Worm (Caenorhabditis elegans) whole organism, L4 larva: ENCODE results near the gene F35C11.7.

Experiments used
- arid-1 ChIP-seq: fragments of 200-800 bp; sonication (Bioruptor generic); conservative IDR thresholded peaks from 2 replicates; pipeline ENCODE4 v1.3.6; 2022; ENCODE audit warnings: missing genetic modification reagents, missing genetic modification characterization, missing compliant biosample characterization
- daf-12 ChIP-seq: fragments of 150-350 bp; optimal IDR thresholded peaks from 2 replicates; lab custom pipeline; 2014; ENCODE audit warnings: missing biosample characterization, missing genetic modification reagents, missing genetic modification characterization
- jun-1 ChIP-seq: fragments of 150-350 bp; optimal IDR thresholded peaks from 2 replicates; lab custom pipeline; 2014; ENCODE audit warnings: missing biosample characterization, missing genetic modification reagents, missing genetic modification characterization
- lin-13 ChIP-seq: fragments of 150-350 bp; optimal IDR thresholded peaks from 2 replicates; lab custom pipeline; 2014; ENCODE audit warnings: missing biosample characterization, missing genetic modification reagents, missing genetic modification characterization
- lsy-2 ChIP-seq, 2 experiments: fragments of 150-350 bp in 1 of 2; sonication (generic microtip) in 1 of 2; optimal IDR thresholded peaks; 2 replicates each; lab custom pipeline; 2014 to 2017; ENCODE audit warnings: missing biosample characterization in 2 of 2, missing genetic modification characterization in 2 of 2
- nhr-10 ChIP-seq: fragments of 150-350 bp; optimal IDR thresholded peaks from 2 replicates; lab custom pipeline; 2014; ENCODE audit warnings: missing biosample characterization, missing genetic modification characterization
- nhr-28 ChIP-seq: fragments of 150-350 bp; optimal IDR thresholded peaks from 2 replicates; lab custom pipeline; 2014; ENCODE audit warnings: missing biosample characterization, missing genetic modification characterization
- nhr-77 ChIP-seq: fragments of 150-350 bp; optimal IDR thresholded peaks from 2 replicates; lab custom pipeline; 2014; ENCODE audit warnings: missing biosample characterization, missing genetic modification characterization
- zag-1 ChIP-seq: fragments of 150-350 bp; optimal IDR thresholded peaks from 2 replicates; lab custom pipeline; 2014; ENCODE audit warnings: missing biosample characterization, missing genetic modification characterization

ce11 chrII:8209476-8209875, 46.6 kb upstream of the F35C11.7 start, which contains the start of gene M110.8:
- TF ChIP-seq lsy-2 (tag; optimal IDR thresholded peaks at IDR 0.05; lab: Kevin White, UChicago) (no peak), zag-1 (tag; lab: Kevin White, UChicago) (no peak), arid-1 (GFP tag; lab: Robert Waterston, UW) (no peak), nhr-10 (no peak), jun-1 (tag; lab: Kevin White, UChicago) (no peak), nhr-77 (no peak), nhr-28 (tag; lab: Kevin White, UChicago) (no peak), lin-13 (GFP tag; lab: Kevin White, UChicago) (no peak), daf-12 (tag; lab: Kevin White, UChicago) (no peak)
